Fruit fly (Drosophila melanogaster): ENCODE measurements around the gene CG8461.

The CG8461 gene

dm6 chr3R:14476273-14476672, 37.2 kb downstream of the CG8461 start (continued):
- TF ChIP-seq Trl (optimal IDR thresholded peaks at IDR 0.05) (no peak), Trl (GFP tag; optimal IDR thresholded peaks at IDR 0.05) (peak; percentile 48), org-1 (GFP tag; optimal IDR thresholded peaks at IDR 0.05) (peak; percentile 64), ewg (GFP tag; optimal IDR thresholded peaks at IDR 0.05) (peak; percentile 14), Mes4 (GFP tag; optimal IDR thresholded peaks at IDR 0.05) (peak; percentile 33), gsb (GFP tag; IDR thresholded peaks at IDR 0.05) (peak; percentile 71), D (optimal IDR thresholded peaks at IDR 0.05) (no peak), D (GFP tag; optimal IDR thresholded peaks at IDR 0.05) (peak; percentile 36), zf30C (GFP tag; optimal IDR thresholded peaks at IDR 0.05) (no peak), CG8944 (GFP tag; optimal IDR thresholded peaks at IDR 0.05) (peak; percentile 55), Dp (GFP tag; optimal IDR thresholded peaks at IDR 0.05) (no peak), CG1647 (GFP tag; optimal IDR thresholded peaks at IDR 0.05) (peak; percentile 46), TFAM (GFP tag; optimal IDR thresholded peaks at IDR 0.05) (no peak), CG18011 (GFP tag; optimal IDR thresholded peaks at IDR 0.05) (no peak), tio (GFP tag; optimal IDR thresholded peaks at IDR 0.05) (peak; percentile 54), CG6254 (GFP tag; optimal IDR thresholded peaks at IDR 0.05) (peak; percentile 14), ato (GFP tag; IDR thresholded peaks at IDR 0.05; ENCODE audit: partially characterized antibody) (no peak), CG10654 (GFP tag; optimal IDR thresholded peaks at IDR 0.05) (peak; percentile 66), pzg (GFP tag; optimal IDR thresholded peaks at IDR 0.05) (no peak), CG3163 (GFP tag; optimal IDR thresholded peaks at IDR 0.05) (peak; percentile 40), Vsx1 (GFP tag; optimal IDR thresholded peaks at IDR 0.05) (peak; percentile 53), CG8359 (GFP tag; optimal IDR thresholded peaks at IDR 0.05; ENCODE audit: borderline replicate concordance) (no peak), otp (GFP tag; IDR thresholded peaks at IDR 0.05) (peak; percentile 58; the same call in 1 of the 3 replicates), Gug (GFP tag; IDR thresholded peaks at IDR 0.05) (peak; percentile 54; the same call in 2 of the 4 replicates), Hand (GFP tag; optimal IDR thresholded peaks at IDR 0.05) (no peak), Med (GFP tag) (peak; percentile 96), dimm (GFP tag; IDR thresholded peaks at IDR 0.05) (peak; percentile 55), az2 (GFP tag; optimal IDR thresholded peaks at IDR 0.05) (peak; percentile 60), chinmo (GFP tag; IDR thresholded peaks at IDR 0.05; ENCODE audit: partially characterized antibody) (no peak), usp (GFP tag; optimal IDR thresholded peaks at IDR 0.05) (no peak), CG6654 (GFP tag; optimal IDR thresholded peaks at IDR 0.05) (no peak), oc (tag; optimal IDR thresholded peaks at IDR 0.05) (peak; percentile 58), CG7372 (GFP tag; IDR thresholded peaks at IDR 0.05) (peak; percentile 71), tll (GFP tag; optimal IDR thresholded peaks at IDR 0.05) (no peak), CG14965 (GFP tag; optimal IDR thresholded peaks at IDR 0.05; ENCODE audit: borderline replicate concordance) (peak; percentile 32), CG31224 (GFP tag; IDR thresholded peaks at IDR 0.05) (0 out of 2 replicates have a peak, but pooled peaks have one; percentile 30), danr (GFP tag; IDR thresholded peaks at IDR 0.05) (peak; percentile 78), Elba2 (GFP tag; optimal IDR thresholded peaks at IDR 0.05) (no peak), D19B (GFP tag; optimal IDR thresholded peaks at IDR 0.05) (peak; percentile 27), CG12659 (GFP tag; optimal IDR thresholded peaks at IDR 0.05) (peak; percentile 68), fu2 (GFP tag; optimal IDR thresholded peaks at IDR 0.05) (peak; percentile 44), H15 (GFP tag; IDR thresholded peaks at IDR 0.05) (peak; percentile 68; the same call in 2 of the 3 replicates), CG10147 (GFP tag; optimal IDR thresholded peaks at IDR 0.05) (peak; percentile 41), schlank (tag; optimal IDR thresholded peaks at IDR 0.05) (no peak), Stat92E (GFP tag; optimal IDR thresholded peaks at IDR 0.05) (no peak), lov (optimal IDR thresholded peaks at IDR 0.05) (no peak), lov (GFP tag; IDR thresholded peaks at IDR 0.05) (0 out of 3 replicates have a peak, but pooled peaks have one; percentile 49), row (GFP tag; IDR thresholded peaks at IDR 0.05) (peak; percentile 74), CG4854 (GFP tag; optimal IDR thresholded peaks at IDR 0.05) (peak; percentile 59), chm (GFP tag; IDR thresholded peaks at IDR 0.05) (peak; percentile 45; the same call in 1 of the 2 replicates), Lpt (GFP tag; optimal IDR thresholded peaks at IDR 0.05) (no peak)
